Fruit fly (Drosophila melanogaster) whole organism, wandering third instar larva: ENCODE measurements around the gene CG4313.

Experiments
- Abd-B ChIP-seq: fragments of >200 bp; optimal IDR thresholded peaks from 2 replicates; lab custom pipeline; 2017; ENCODE audit warnings: missing biosample characterization, missing genetic modification characterization
- CG32264 ChIP-seq: fragments of 200-800 bp; sonication (Bioruptor generic); optimal IDR thresholded peaks from 2 replicates; lab custom pipeline; 2016; ENCODE audit warnings: missing biosample characterization, missing genetic modification characterization
- CG9705 ChIP-seq: fragments of 200-800 bp; sonication (Bioruptor generic); optimal IDR thresholded peaks from 2 replicates; lab custom pipeline; 2018; ENCODE audit warnings: missing biosample characterization, mild to moderate bottlenecking, missing genetic modification characterization
- CrebA ChIP-seq: fragments of 200-800 bp; sonication (Bioruptor generic); optimal IDR thresholded peaks from 2 replicates; lab custom pipeline; 2016; ENCODE audit warnings: missing biosample characterization, mild to moderate bottlenecking, missing genetic modification characterization, borderline replicate concordance
- Dif ChIP-seq: fragments of 200-275, 200-300 bp; sonication (Bioruptor generic); optimal IDR thresholded peaks from 2 replicates; lab custom pipeline; 2018; ENCODE audit warnings: missing biosample characterization, missing genetic modification characterization; ENCODE audit not compliant: partially characterized antibody
- GATAd ChIP-seq: sonication (Bioruptor generic); optimal IDR thresholded peaks from 2 replicates; lab custom pipeline; 2016; ENCODE audit warnings: missing biosample characterization, missing genetic modification characterization
- HLH106 ChIP-seq: fragments of 200-800 bp; optimal IDR thresholded peaks from 3 replicates; lab custom pipeline; 2019; ENCODE audit warnings: missing biosample characterization, mild to moderate bottlenecking, missing genetic modification characterization, moderate library complexity
- Hr78 ChIP-seq: fragments of >200 bp; optimal IDR thresholded peaks from 2 replicates; lab custom pipeline; 2017; ENCODE audit warnings: missing biosample characterization, missing genetic modification characterization
- Hr83 ChIP-seq: fragments of 200-300 bp; sonication (Bioruptor generic); optimal IDR thresholded peaks from 2 replicates; lab custom pipeline; 2016; ENCODE audit warnings: missing biosample characterization, mild to moderate bottlenecking, missing genetic modification characterization, moderate library complexity; ENCODE audit not compliant: poor library complexity, severe bottlenecking
- Myc ChIP-seq: fragments of >200 bp; optimal IDR thresholded peaks from 2 replicates; lab custom pipeline; 2017
- N ChIP-seq: fragments of >200 bp; optimal IDR thresholded peaks from 2 replicates; lab custom pipeline; 2018; ENCODE audit warnings: missing biosample characterization, missing external identifiers, missing genetic modification characterization
- OdsH ChIP-seq: fragments of 200-800 bp; sonication (Bioruptor generic); optimal IDR thresholded peaks from 2 replicates; lab custom pipeline; 2016; ENCODE audit warnings: missing biosample characterization, mild to moderate bottlenecking, missing genetic modification characterization
- Rel ChIP-seq, 2 experiments: fragments of 200-800 bp; sonication (Bioruptor generic) in 1 of 2; optimal IDR thresholded peaks; 2 replicates in 1 of 2; 3 replicates in 1 of 2; lab custom pipeline; 2016 to 2019; ENCODE audit warnings: mild to moderate bottlenecking in 2 of 2, missing biosample characterization in 2 of 2, missing genetic modification characterization in 2 of 2, moderate library complexity in 1 of 2
- Sp1 ChIP-seq: fragments of 200-800 bp; sonication (Bioruptor generic); optimal IDR thresholded peaks from 3 replicates; lab custom pipeline; 2019; ENCODE audit warnings: missing biosample characterization, mild to moderate bottlenecking, missing genetic modification characterization, moderate library complexity
- Vsx2 ChIP-seq: fragments of 200-300, 225-300 bp; sonication (Bioruptor generic); optimal IDR thresholded peaks from 2 replicates; lab custom pipeline; 2018; ENCODE audit warnings: missing biosample characterization, missing genetic modification characterization; ENCODE audit not compliant: partially characterized antibody
- br ChIP-seq: fragments of 200-800 bp; sonication (Bioruptor generic); optimal IDR thresholded peaks from 2 replicates; lab custom pipeline; 2016; ENCODE audit warnings: missing biosample characterization, missing genetic modification characterization
- brk ChIP-seq: fragments of 200-800 bp; sonication (Bioruptor generic); optimal IDR thresholded peaks from 2 replicates; lab custom pipeline; 2016; ENCODE audit warnings: missing biosample characterization, mild to moderate bottlenecking, missing genetic modification characterization
- dmrt93B ChIP-seq: fragments of 200-800 bp; sonication (Bioruptor generic); optimal IDR thresholded peaks from 2 replicates; lab custom pipeline; 2018; ENCODE audit warnings: missing biosample characterization, mild to moderate bottlenecking, missing genetic modification characterization
- dsf ChIP-seq: sonication (Bioruptor generic); optimal IDR thresholded peaks from 2 replicates; lab custom pipeline; 2016; ENCODE audit warnings: missing biosample characterization, missing genetic modification characterization, borderline replicate concordance
- foxo ChIP-seq, 2 experiments: fragments of 200-800 bp; sonication (Bioruptor generic); optimal IDR thresholded peaks; 2 replicates in 1 of 2; 3 replicates in 1 of 2; lab custom pipeline; 2016 to 2017; ENCODE audit warnings: missing biosample characterization in 2 of 2, missing genetic modification characterization in 2 of 2
- fru ChIP-seq: fragments of 200-800 bp; sonication (Bioruptor generic); optimal IDR thresholded peaks from 3 replicates; lab custom pipeline; 2016; ENCODE audit warnings: missing biosample characterization, mild to moderate bottlenecking, missing genetic modification characterization
- h ChIP-seq: fragments of 200-800 bp; sonication (Bioruptor generic); optimal IDR thresholded peaks from 3 replicates; lab custom pipeline; 2016; ENCODE audit warnings: missing biosample characterization, mild to moderate bottlenecking, missing genetic modification characterization
- jim ChIP-seq: fragments of 175-275, 200-325 bp; sonication (Bioruptor generic); optimal IDR thresholded peaks from 2 replicates; lab custom pipeline; 2016; ENCODE audit warnings: missing biosample characterization, mild to moderate bottlenecking, missing genetic modification characterization
- lola ChIP-seq: fragments of >200 bp; optimal IDR thresholded peaks from 2 replicates; lab custom pipeline; 2017; ENCODE audit warnings: missing biosample characterization, missing genetic modification characterization
- pan ChIP-seq: fragments of >200 bp; optimal IDR thresholded peaks from 2 replicates; lab custom pipeline; 2017
- psq ChIP-seq: fragments of 200-800 bp; sonication (Bioruptor generic); optimal IDR thresholded peaks from 3 replicates; lab custom pipeline; 2017; ENCODE audit warnings: missing biosample characterization, mild to moderate bottlenecking, missing genetic modification characterization, moderate library complexity
- sage ChIP-seq: fragments of 200-800 bp; sonication (Bioruptor generic); optimal IDR thresholded peaks from 2 replicates; lab custom pipeline; 2016; ENCODE audit warnings: missing biosample characterization, mild to moderate bottlenecking, missing genetic modification characterization
- sv ChIP-seq: fragments of 200-800 bp; sonication (Bioruptor generic); optimal IDR thresholded peaks from 3 replicates; lab custom pipeline; 2016; ENCODE audit warnings: missing biosample characterization, missing genetic modification characterization
- usp ChIP-seq: fragments of >200 bp; optimal IDR thresholded peaks from 2 replicates; lab custom pipeline; 2017; ENCODE audit warnings: missing biosample characterization, missing genetic modification characterization
- woc ChIP-seq: sonication (Bioruptor generic); optimal IDR thresholded peaks from 2 replicates; lab custom pipeline; 2016; ENCODE audit warnings: missing biosample characterization, mild to moderate bottlenecking, missing genetic modification characterization

The CG4313 gene

DNA sequence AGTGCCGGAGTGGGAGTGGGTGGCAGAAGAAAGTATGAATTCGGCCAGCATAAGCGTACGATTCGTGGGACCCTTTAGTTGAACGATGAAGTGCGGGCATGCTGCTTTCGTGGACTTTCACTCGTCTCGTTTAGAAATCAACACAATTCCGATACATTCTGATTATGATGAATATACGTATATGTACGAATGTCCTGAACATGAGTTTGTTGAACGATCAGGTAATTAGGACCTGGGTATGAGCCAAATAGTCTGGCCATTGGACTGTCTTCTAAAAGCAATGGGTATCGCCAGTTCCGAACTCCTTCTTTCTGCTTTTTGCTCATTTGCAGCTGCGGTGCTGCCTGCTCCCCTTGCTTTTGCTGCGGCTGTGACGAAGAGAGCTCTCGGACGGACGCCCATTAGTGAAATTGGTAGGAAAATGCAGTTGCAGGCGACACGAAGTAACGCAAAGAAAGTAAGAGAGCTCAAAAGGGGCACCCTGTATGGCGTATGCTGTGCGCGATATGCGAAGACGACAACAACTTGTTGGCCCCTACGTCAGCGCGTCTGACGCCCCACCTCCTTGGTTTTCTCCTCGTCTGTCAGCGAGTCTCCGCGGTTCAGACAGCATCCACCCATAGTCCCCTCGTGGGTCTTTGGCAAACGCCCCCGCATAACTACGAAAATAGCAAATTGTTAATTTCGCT, 4.7 kb upstream of the CG4313 start:
- TF ChIP-seq woc (GFP tag; lab: Kevin White, UChicago) = peak; percentile 50
- no peak for TF ChIP-seq lola (GFP tag; lab: Kevin White, UChicago)
- no peak for TF ChIP-seq jim (GFP tag; lab: Kevin White, UChicago)
- TF ChIP-seq fru = peak; percentile 40
- peak; percentile 11 for TF ChIP-seq psq (GFP tag; lab: Kevin White, UChicago)
- TF ChIP-seq foxo (GFP tag; optimal IDR thresholded peaks at IDR 0.05; lab: Kevin White, UChicago) = peak in 1 of 2 experiments; percentile 14
- TF ChIP-seq HLH106 (tag; lab: Kevin White, UChicago) = peak; percentile 5
- no peak for TF ChIP-seq GATAd (GFP tag; lab: Kevin White, UChicago)
- TF ChIP-seq br (GFP tag; lab: Kevin White, UChicago) = peak; percentile 10
- no peak for TF ChIP-seq CG32264
- no peak for TF ChIP-seq OdsH (GFP tag; lab: Kevin White, UChicago)

DNA sequence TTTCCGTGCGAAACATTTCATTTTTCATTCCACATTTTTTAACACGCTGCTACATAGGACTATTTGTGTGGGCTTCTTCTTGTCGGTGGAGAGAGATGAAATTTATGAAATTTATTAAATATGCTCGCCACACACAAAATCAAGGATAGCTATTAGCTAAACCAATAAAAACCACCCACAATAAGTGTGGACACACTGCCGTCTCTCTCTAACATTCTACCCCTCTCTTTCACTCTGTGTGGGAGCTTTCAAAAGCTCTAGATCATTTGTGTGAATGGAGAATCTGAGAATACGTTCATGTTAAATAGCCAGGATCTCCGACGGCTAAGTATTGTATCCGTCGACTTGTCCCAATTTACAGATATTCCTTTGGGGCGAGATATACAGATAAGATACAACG, 4.1 kb upstream of the CG4313 start:
- TF ChIP-seq Abd-B (GFP tag; lab: Kevin White, UChicago) = no peak
- no peak for TF ChIP-seq CrebA (GFP tag; lab: Kevin White, UChicago)
- TF ChIP-seq lola (GFP tag; lab: Kevin White, UChicago) = no peak
- no peak for TF ChIP-seq brk
- TF ChIP-seq dmrt93B (GFP tag; lab: Kevin White, UChicago) = no peak
- TF ChIP-seq, all 38 proteins: peak for 0

DNA sequence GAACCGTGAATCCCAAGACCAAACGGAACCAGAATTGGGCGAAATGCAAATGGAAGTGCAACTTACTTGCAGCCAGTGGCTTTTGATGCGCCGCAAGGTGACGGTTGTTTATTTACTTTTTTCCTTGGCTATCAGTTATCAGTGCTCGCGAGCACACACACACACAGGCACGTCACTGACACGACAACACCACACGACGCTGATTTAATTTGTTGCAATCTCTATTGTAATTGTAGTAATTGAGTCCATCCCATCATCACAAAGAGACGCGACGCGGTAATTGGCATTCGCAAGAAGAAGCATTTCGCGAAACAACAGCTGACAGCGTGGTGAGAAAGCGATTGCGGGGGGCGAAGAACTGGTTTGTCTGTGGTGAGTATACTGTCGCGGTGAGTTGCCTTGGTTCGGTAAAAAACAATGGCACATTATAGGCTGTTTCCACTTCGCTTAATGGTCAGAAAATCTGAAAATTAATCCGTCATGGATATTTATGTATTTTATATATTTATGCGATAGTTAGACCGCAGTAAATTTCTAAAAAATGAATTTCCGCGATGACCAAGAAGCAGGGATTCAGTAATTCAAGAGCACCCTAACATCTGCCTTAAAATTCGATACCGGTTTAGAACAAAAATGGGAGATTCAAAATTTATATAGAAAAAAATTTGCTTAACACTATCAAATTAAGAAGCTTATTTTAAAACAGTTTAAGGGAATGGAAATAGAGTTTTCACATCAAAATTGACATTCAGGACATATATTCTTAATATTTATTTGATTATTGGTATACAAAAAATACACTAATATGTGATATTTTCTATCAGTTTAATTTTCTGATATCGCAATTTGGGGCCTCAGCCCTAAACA, 546 bp downstream of the CG4313 start, which contains the start of the genes Actn and usp:
Gene Actn, minus strand, starts transcription at position 331 of the 867 bp plus-strand sequence.
Gene usp, minus strand, starts transcription at position 331 of the 867 bp plus-strand sequence.
- no peak for TF ChIP-seq Hr83
- no peak for TF ChIP-seq psq (GFP tag; lab: Kevin White, UChicago)
- TF ChIP-seq usp (GFP tag; lab: Kevin White, UChicago) = no peak
- TF ChIP-seq Myc (lab: Kevin White, UChicago) = peak; percentile 70
- TF ChIP-seq Hr78 (GFP tag; lab: Kevin White, UChicago) = peak; percentile 75
- TF ChIP-seq pan (lab: Kevin White, UChicago) = no peak
- TF ChIP-seq CG9705 (GFP tag; lab: Kevin White, UChicago) = no peak
- TF ChIP-seq h = peak; percentile 52
- TF ChIP-seq Rel (GFP tag; optimal IDR thresholded peaks at IDR 0.05; lab: Kevin White, UChicago) = no peak
- peak; percentile 44 for TF ChIP-seq Rel (tag; optimal IDR thresholded peaks at IDR 0.05; lab: Kevin White, UChicago)
- peak; percentile 98 for TF ChIP-seq N (GFP tag; lab: Kevin White, UChicago)
- TF ChIP-seq br (GFP tag; lab: Kevin White, UChicago) = peak; percentile 24
- TF ChIP-seq HLH106 (tag; lab: Kevin White, UChicago) = peak; percentile 46
- TF ChIP-seq Abd-B (GFP tag; lab: Kevin White, UChicago) = peak; percentile 40
- TF ChIP-seq sv (GFP tag; lab: Kevin White, UChicago) = no peak
- TF ChIP-seq sage (GFP tag; lab: Kevin White, UChicago) = peak; percentile 28
- TF ChIP-seq foxo (GFP tag; optimal IDR thresholded peaks at IDR 0.05; lab: Kevin White, UChicago) = peak in 1 of 2 experiments; percentile 38
- TF ChIP-seq woc (GFP tag; lab: Kevin White, UChicago) = peak; percentile 55
- TF ChIP-seq Sp1 (GFP tag; lab: Kevin White, UChicago) = peak; percentile 42

DNA sequence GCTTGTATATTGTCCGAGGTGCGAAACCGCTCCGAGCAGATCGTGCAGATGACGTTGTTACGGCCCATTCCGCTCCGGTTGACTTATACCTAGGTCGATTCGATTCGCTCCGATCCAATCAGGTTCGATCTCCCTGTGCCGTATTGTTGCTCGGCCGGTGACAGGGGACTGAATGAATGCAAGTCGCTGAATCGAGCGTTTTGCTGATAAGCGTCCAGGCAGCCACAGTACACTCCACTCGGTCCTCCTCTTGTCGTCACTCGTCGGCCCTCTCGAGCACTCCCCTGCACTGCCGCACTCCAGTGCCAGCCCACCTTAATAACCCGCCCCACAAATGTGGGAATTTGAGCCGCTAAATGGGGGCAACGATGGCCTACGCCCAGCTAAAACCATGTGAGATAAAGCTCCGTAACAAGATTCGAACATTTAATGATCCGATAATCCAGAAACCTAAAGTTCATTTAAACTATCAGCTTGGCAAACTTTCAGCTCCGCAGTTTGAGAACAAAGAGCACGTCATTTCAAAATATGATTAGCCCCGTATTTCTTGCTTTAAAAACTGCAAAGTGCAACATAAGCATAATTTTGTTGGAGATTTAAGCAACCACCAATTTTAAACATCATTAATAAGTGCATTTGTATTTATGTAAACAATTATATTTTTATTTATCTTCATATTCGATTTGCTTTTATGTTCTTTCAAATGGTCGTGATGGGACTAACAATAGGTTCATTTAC, 2.2 kb downstream of the CG4313 start, which contains the start of gene CG4325:
Gene CG4325, minus strand, starts transcription at position 159 of the 738 bp plus-strand sequence.
- TF ChIP-seq br (GFP tag; lab: Kevin White, UChicago) (peak; percentile 0), GATAd (GFP tag; lab: Kevin White, UChicago) (no peak), Rel (GFP tag; optimal IDR thresholded peaks at IDR 0.05; lab: Kevin White, UChicago) (no peak), Rel (tag; optimal IDR thresholded peaks at IDR 0.05; lab: Kevin White, UChicago) (no peak), Dif (GFP tag; lab: Kevin White, UChicago) (peak; percentile 37), lola (GFP tag; lab: Kevin White, UChicago) (no peak), CG32264 (no peak), N (GFP tag; lab: Kevin White, UChicago) (no peak), Vsx2 (GFP tag; lab: Kevin White, UChicago) (no peak), Abd-B (GFP tag; lab: Kevin White, UChicago) (no peak), pan (lab: Kevin White, UChicago) (no peak), dsf (GFP tag; lab: Kevin White, UChicago) (no peak), h (no peak)
